Worm (Caenorhabditis elegans) whole organism, midembryonic: ENCODE results near the gene R07B1.9.

Experiments used
- cog-1 ChIP-seq: sonication (generic microtip); optimal IDR thresholded peaks from 2 replicates; lab custom pipeline; 2016; ENCODE audit warnings: missing genetic modification characterization, missing compliant biosample characterization
- klf-2 ChIP-seq: fragments of 200-800 bp; sonication (Bioruptor generic); conservative IDR thresholded peaks from 2 replicates; pipeline ENCODE4 v1.3.6; 2022; ENCODE audit warnings: missing genetic modification reagents, missing genetic modification characterization, missing compliant biosample characterization
- ztf-23 ChIP-seq: fragments of 200-800 bp; sonication (Bioruptor generic); IDR thresholded peaks from 2 replicates; pipeline ENCODE4 v1.3.6; 2022; ENCODE audit warnings: missing genetic modification reagents, missing genetic modification characterization, missing compliant biosample characterization

DNA sequence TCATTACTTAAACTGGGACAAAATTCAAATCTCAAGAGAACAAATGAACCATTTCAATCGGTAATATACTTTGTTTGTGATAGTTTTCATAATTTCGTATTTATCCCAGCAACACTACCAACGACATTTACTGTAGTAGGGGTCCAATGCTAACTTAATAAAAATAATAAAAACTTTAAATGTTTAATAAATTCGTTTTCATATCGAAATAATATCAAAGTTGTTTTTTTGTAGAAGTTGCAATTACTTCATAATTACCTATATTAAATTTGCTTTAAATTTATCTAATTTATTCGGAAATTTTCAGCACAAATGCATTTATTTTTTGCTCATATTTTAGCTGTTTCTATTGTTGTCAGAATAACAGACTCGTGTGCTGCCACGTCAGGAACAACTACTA, 10.9 kb upstream of the R07B1.9 start, which contains the start of gene R07B1.6:
- TF ChIP-seq ztf-23 (no peak), cog-1 (no peak), klf-2 (GFP tag; lab: Robert Waterston, UW) (no peak)
